Fruit fly (Drosophila melanogaster): ENCODE results near the gene CG13760.

The CG13760 gene

DNA sequence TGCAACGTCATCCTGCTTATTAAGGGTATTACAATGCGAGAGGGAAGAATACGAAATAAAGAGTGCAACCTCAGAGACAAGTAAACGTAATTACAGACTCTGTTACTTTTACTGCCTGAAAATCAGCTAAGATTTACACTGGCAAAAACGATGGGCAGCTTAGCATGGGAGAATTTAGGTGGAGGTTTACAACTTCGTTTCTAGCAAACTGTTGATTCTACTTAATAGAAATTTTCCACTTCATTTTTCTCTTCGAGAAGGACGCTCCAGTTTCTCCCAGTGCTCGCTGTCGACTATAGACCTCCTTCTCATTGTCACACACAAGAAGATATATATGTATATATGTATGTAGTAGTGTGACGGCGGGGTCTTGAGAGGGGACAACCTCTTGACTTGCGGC is 49.4 kb downstream of the CG13760 start (continued):
- TF ChIP-seq CG13624 (GFP tag; optimal IDR thresholded peaks at IDR 0.05), result no peak
- TF ChIP-seq CG42726 (GFP tag; IDR thresholded peaks at IDR 0.05; ENCODE audit: partially characterized antibody), result no peak
- no peak for TF ChIP-seq klu (GFP tag; IDR thresholded peaks at IDR 0.05)
- TF ChIP-seq tap (tag; optimal IDR thresholded peaks at IDR 0.05), result no peak
- no peak for TF ChIP-seq knrl (GFP tag; IDR thresholded peaks at IDR 0.05; ENCODE audit: partially characterized antibody)
- no peak for TF ChIP-seq tin (GFP tag; optimal IDR thresholded peaks at IDR 0.05)
- TF ChIP-seq CG10431 (GFP tag; optimal IDR thresholded peaks at IDR 0.05), result no peak
- no peak for TF ChIP-seq ERR (GFP tag; optimal IDR thresholded peaks at IDR 0.05)
- TF ChIP-seq ro (GFP tag; IDR thresholded peaks at IDR 0.05), result no peak
- TF ChIP-seq CoRest (tag; optimal IDR thresholded peaks at IDR 0.05), result peak; percentile 38
- no peak for TF ChIP-seq luna (GFP tag; optimal IDR thresholded peaks at IDR 0.05)
- TF ChIP-seq Hr3 (GFP tag; optimal IDR thresholded peaks at IDR 0.05), result peak; percentile 39
- TF ChIP-seq CG8388 (GFP tag; optimal IDR thresholded peaks at IDR 0.05), result peak; percentile 26
- no peak for TF ChIP-seq chm (GFP tag; IDR thresholded peaks at IDR 0.05)
- TF ChIP-seq CG18011 (GFP tag; optimal IDR thresholded peaks at IDR 0.05), result no peak
- TF ChIP-seq CG10209 (GFP tag; optimal IDR thresholded peaks at IDR 0.05), result no peak
- TF ChIP-seq bsh (GFP tag; optimal IDR thresholded peaks at IDR 0.05), result peak; percentile 52 to 63
- TF ChIP-seq Dip2 (GFP tag; IDR thresholded peaks at IDR 0.05), result no peak
- peak; percentile 11 for TF ChIP-seq Ssrp (tag; optimal IDR thresholded peaks at IDR 0.05)
- no peak for TF ChIP-seq nerfin-2 (GFP tag; IDR thresholded peaks at IDR 0.05; ENCODE audit: partially characterized antibody)
- TF ChIP-seq CG32532 (GFP tag; IDR thresholded peaks at IDR 0.05), result peak; percentile 30; the same call in 1 of the 2 replicates
- no peak for TF ChIP-seq gsb-n (tag; optimal IDR thresholded peaks at IDR 0.05)
- TF ChIP-seq CG30431 (GFP tag; optimal IDR thresholded peaks at IDR 0.05), result no peak
- TF ChIP-seq fd102C (GFP tag; optimal IDR thresholded peaks at IDR 0.05), result no peak
- peak; percentile 54; the same call in 2 of the 3 replicates for TF ChIP-seq Aef1 (GFP tag; IDR thresholded peaks at IDR 0.05)
- no peak for TF ChIP-seq Antp (GFP tag; optimal IDR thresholded peaks at IDR 0.05)
- TF ChIP-seq amos (GFP tag; IDR thresholded peaks at IDR 0.05; ENCODE audit: partially characterized antibody), result no peak
- TF ChIP-seq CG1024 (GFP tag; IDR thresholded peaks at IDR 0.05), result no peak
- no peak for TF ChIP-seq B-H2 (GFP tag; optimal IDR thresholded peaks at IDR 0.05)
- TF ChIP-seq CG13296 (GFP tag; optimal IDR thresholded peaks at IDR 0.05), result no peak
- TF ChIP-seq cg (GFP tag; optimal IDR thresholded peaks at IDR 0.05), result no peak
- TF ChIP-seq gsb (GFP tag; IDR thresholded peaks at IDR 0.05), result no peak
- no peak for TF ChIP-seq CG11247 (GFP tag; IDR thresholded peaks at IDR 0.05)
- TF ChIP-seq p53 (GFP tag; optimal IDR thresholded peaks at IDR 0.05), result no peak
- peak; percentile 45 for TF ChIP-seq CG15269 (tag; optimal IDR thresholded peaks at IDR 0.05)
- peak; percentile 61 for TF ChIP-seq CG1603 (tag; optimal IDR thresholded peaks at IDR 0.05)
- TF ChIP-seq TFAM (GFP tag; optimal IDR thresholded peaks at IDR 0.05), result no peak
- no peak for TF ChIP-seq Hand (GFP tag; optimal IDR thresholded peaks at IDR 0.05)
- no peak for TF ChIP-seq corto (GFP tag; optimal IDR thresholded peaks at IDR 0.05)
- no peak for TF ChIP-seq Myb (GFP tag; optimal IDR thresholded peaks at IDR 0.05)
- no peak for TF ChIP-seq Rx (GFP tag; IDR thresholded peaks at IDR 0.05)
- TF ChIP-seq Nf-YC (tag; optimal IDR thresholded peaks at IDR 0.05), result no peak
- peak; percentile 64 for TF ChIP-seq CG2712 (tag; optimal IDR thresholded peaks at IDR 0.05)
- peak; percentile 59 for TF ChIP-seq Ets65A (GFP tag)
- no peak for TF ChIP-seq Sox100B (GFP tag; optimal IDR thresholded peaks at IDR 0.05)
- TF ChIP-seq HLH4C (GFP tag; IDR thresholded peaks at IDR 0.05; ENCODE audit: partially characterized antibody), result no peak
- no peak for TF ChIP-seq Fer2 (tag; optimal IDR thresholded peaks at IDR 0.05)
- TF ChIP-seq CG1647 (GFP tag; optimal IDR thresholded peaks at IDR 0.05), result no peak
- no peak for TF ChIP-seq sd (tag; optimal IDR thresholded peaks at IDR 0.05)
- no peak for TF ChIP-seq Dek (tag; optimal IDR thresholded peaks at IDR 0.05)
- no peak for TF ChIP-seq CG6683 (GFP tag; optimal IDR thresholded peaks at IDR 0.05)

All from whole organism, embryonic.